Worm (Caenorhabditis elegans): ENCODE measurements around the gene larp-1.

larp-1 gene

DNA sequence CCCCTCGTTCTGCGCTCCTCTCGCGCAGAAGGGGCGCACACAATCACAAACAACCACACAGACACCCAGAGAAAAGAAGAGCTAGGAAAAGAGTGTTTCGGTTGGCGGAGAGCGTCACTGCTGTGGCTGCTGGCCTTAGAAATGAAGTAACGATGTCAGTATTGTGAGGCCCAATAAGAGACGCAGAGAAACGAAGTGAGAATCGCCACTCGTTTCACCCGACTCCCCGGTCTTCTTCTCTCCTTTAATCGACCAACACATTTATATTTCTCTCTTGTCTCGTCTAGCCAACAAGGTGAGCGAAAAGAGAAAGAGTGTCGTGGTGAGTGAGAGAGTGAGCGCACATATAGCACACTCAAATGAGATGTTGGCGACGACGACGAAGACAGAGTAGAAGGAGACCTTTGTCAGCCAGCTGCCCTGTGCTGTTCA lies 3.5 kb downstream of the larp-1 start:
- TF ChIP-seq ZK546.5 (tag; optimal IDR thresholded peaks at IDR 0.05) (no peak), fkh-2 (tag; optimal IDR thresholded peaks at IDR 0.05) (no peak), lsy-12 (tag; optimal IDR thresholded peaks at IDR 0.05) (peak; percentile 76), egl-27 (tag; optimal IDR thresholded peaks at IDR 0.05) (peak; percentile 64), unc-62 (GFP tag; optimal IDR thresholded peaks at IDR 0.05) (peak; percentile 51), nhr-237 (tag; optimal IDR thresholded peaks at IDR 0.05) (no peak), nhr-77 (tag; optimal IDR thresholded peaks at IDR 0.05) (no peak), nhr-12 (tag; optimal IDR thresholded peaks at IDR 0.05) (no peak), ceh-82 (tag; optimal IDR thresholded peaks at IDR 0.05) (no peak), ztf-4 (tag; optimal IDR thresholded peaks at IDR 0.05) (peak; percentile 66), daf-12 (tag; optimal IDR thresholded peaks at IDR 0.05) (no peak), nfya-1 (tag; optimal IDR thresholded peaks at IDR 0.05; ENCODE audit: insufficient read depth) (peak; percentile 91), nhr-11 (tag; optimal IDR thresholded peaks at IDR 0.05) (peak; percentile 89), lin-39 (tag; optimal IDR thresholded peaks at IDR 0.05) (peak; percentile 95), pha-4 (tag; optimal IDR thresholded peaks at IDR 0.05) (peak; percentile 87), hmg-11 (tag; optimal IDR thresholded peaks at IDR 0.05) (peak; percentile 93), elt-3 (tag; optimal IDR thresholded peaks at IDR 0.05) (no peak), ceh-28 (tag; optimal IDR thresholded peaks at IDR 0.05) (peak; percentile 75), nhr-23 (tag; optimal IDR thresholded peaks at IDR 0.05) (peak; percentile 83), skn-1 (tag; optimal IDR thresholded peaks at IDR 0.05) (peak; percentile 38), R02D3.7 (tag; optimal IDR thresholded peaks at IDR 0.05) (peak; percentile 55), elt-1 (tag; optimal IDR thresholded peaks at IDR 0.05) (peak; percentile 63), nhr-43 (tag; optimal IDR thresholded peaks at IDR 0.05; ENCODE audit: poor library complexity, severe bottlenecking) (no peak), ceh-16 (tag; optimal IDR thresholded peaks at IDR 0.05) (peak; percentile 12), nhr-76 (tag; optimal IDR thresholded peaks at IDR 0.05) (no peak), snpc-4 (tag; optimal IDR thresholded peaks at IDR 0.05) (peak; percentile 74), nhr-28 (tag; optimal IDR thresholded peaks at IDR 0.05) (no peak), nhr-25 (tag; optimal IDR thresholded peaks at IDR 0.05) (peak; percentile 91), ama-1 (optimal IDR thresholded peaks at IDR 0.05) (peak; percentile 44), zag-1 (tag; optimal IDR thresholded peaks at IDR 0.05) (no peak), nhr-67 (tag; optimal IDR thresholded peaks at IDR 0.05) (no peak), jun-1 (tag; optimal IDR thresholded peaks at IDR 0.05) (peak; percentile 90), pqm-1 (tag; optimal IDR thresholded peaks at IDR 0.05) (peak; percentile 38), mdl-1 (tag; optimal IDR thresholded peaks at IDR 0.05) (peak; percentile 41), sea-2 (GFP tag; optimal IDR thresholded peaks at IDR 0.05) (no peak), tbx-2 (tag; optimal IDR thresholded peaks at IDR 0.05) (peak; percentile 76), egl-5 (tag; optimal IDR thresholded peaks at IDR 0.05) (peak; percentile 26), aly-2 (tag; optimal IDR thresholded peaks at IDR 0.05) (no peak), fos-1 (tag; optimal IDR thresholded peaks at IDR 0.05) (peak; percentile 15), unc-39 (tag; optimal IDR thresholded peaks at IDR 0.05) (no peak), fkh-10 (GFP tag; optimal IDR thresholded peaks at IDR 0.05) (peak; percentile 12), mml-1 (tag; optimal IDR thresholded peaks at IDR 0.05) (no peak), lin-15B (tag; optimal IDR thresholded peaks at IDR 0.05) (peak; percentile 73), ztf-11 (tag; optimal IDR thresholded peaks at IDR 0.05) (no peak), ceh-9 (tag; optimal IDR thresholded peaks at IDR 0.05) (no peak), elt-2 (tag; optimal IDR thresholded peaks at IDR 0.05) (peak; percentile 66), eor-1 (tag; optimal IDR thresholded peaks at IDR 0.05) (no peak)

ce11 chrIII:5012460-5012859 lies 5.0 kb downstream of the larp-1 start:
- TF ChIP-seq skn-1 (tag; optimal IDR thresholded peaks at IDR 0.05) (no peak), fkh-10 (GFP tag; optimal IDR thresholded peaks at IDR 0.05) (no peak)

Measured in whole organism, L3 larva.